Fruit fly (Drosophila melanogaster) whole organism, prepupa: ENCODE results near the gene Bub1.

ENCODE experiments used
- CG10631 ChIP-seq: fragments of 200-800 bp; sonication (Bioruptor generic); optimal IDR thresholded peaks from 2 replicates; lab custom pipeline; 2016; ENCODE audit warnings: missing biosample characterization, missing genetic modification characterization
- CG11294 ChIP-seq: fragments of 200-800 bp; sonication (Bioruptor generic); IDR thresholded peaks from 2 replicates; pipeline ENCODE4 v1.3.6; 2022; ENCODE audit warnings: missing biosample characterization, missing genetic modification characterization
- CG11762 ChIP-seq: fragments of 200-800 bp; sonication (Bioruptor generic); optimal IDR thresholded peaks from 3 replicates; lab custom pipeline; 2016; ENCODE audit warnings: missing biosample characterization, missing genetic modification characterization; ENCODE audit not compliant: insufficient read depth
- CG15336 ChIP-seq: fragments of 200-800 bp; sonication (Bioruptor generic); IDR thresholded peaks from 2 replicates; pipeline ENCODE4 v1.3.6; 2022; ENCODE audit warnings: missing biosample characterization, missing genetic modification characterization
- CG16779 ChIP-seq: fragments of 200-800 bp; sonication (Bioruptor generic); optimal IDR thresholded peaks from 3 replicates; lab custom pipeline; 2017; ENCODE audit warnings: missing biosample characterization, mild to moderate bottlenecking, missing genetic modification characterization
- CG3032 ChIP-seq: fragments of 200-800 bp; optimal IDR thresholded peaks from 2 replicates; lab custom pipeline; 2019; ENCODE audit warnings: missing biosample characterization, mild to moderate bottlenecking, missing genetic modification characterization, moderate library complexity
- CG31627 ChIP-seq: fragments of 200-800 bp; sonication (Bioruptor generic); optimal IDR thresholded peaks from 3 replicates; lab custom pipeline; 2016; ENCODE audit warnings: missing biosample characterization, missing genetic modification characterization
- CG32006 ChIP-seq: fragments of 200-800 bp; sonication (Bioruptor generic); optimal IDR thresholded peaks from 3 replicates; lab custom pipeline; 2017; ENCODE audit warnings: missing biosample characterization, mild to moderate bottlenecking, missing genetic modification characterization
- CG3919 ChIP-seq: fragments of 200-800 bp; sonication (Bioruptor generic); optimal IDR thresholded peaks from 3 replicates; lab custom pipeline; 2016; ENCODE audit warnings: missing biosample characterization, missing genetic modification characterization
- CG4318 ChIP-seq: fragments of 200-800 bp; sonication (Bioruptor generic); optimal IDR thresholded peaks from 3 replicates; lab custom pipeline; 2017; ENCODE audit warnings: missing biosample characterization, mild to moderate bottlenecking, missing genetic modification characterization
- CG6163 ChIP-seq: fragments of 200-800 bp; sonication (Bioruptor generic); IDR thresholded peaks from 3 replicates; pipeline ENCODE4 v1.3.6; 2022; ENCODE audit warnings: missing biosample characterization, missing genetic modification characterization
- CG6276 ChIP-seq: fragments of 200-800 bp; sonication (Bioruptor generic); optimal IDR thresholded peaks from 2 replicates; lab custom pipeline; 2017; ENCODE audit warnings: missing biosample characterization, mild to moderate bottlenecking, missing genetic modification characterization
- CG6808 ChIP-seq: fragments of 200-800 bp; sonication (Bioruptor generic); optimal IDR thresholded peaks from 3 replicates; lab custom pipeline; 2017; ENCODE audit warnings: missing biosample characterization, missing genetic modification characterization, mild to moderate bottlenecking, moderate library complexity, missing genetic modification reagents
- CG7368 ChIP-seq: fragments of 200-800 bp; sonication (Bioruptor generic); optimal IDR thresholded peaks from 3 replicates; lab custom pipeline; 2016; ENCODE audit warnings: missing biosample characterization, missing genetic modification characterization
- CG8119 ChIP-seq: fragments of 200-800 bp; sonication (Bioruptor generic); IDR thresholded peaks from 3 replicates; pipeline ENCODE4 v1.3.6; 2022; ENCODE audit warnings: missing biosample characterization, missing genetic modification characterization
- CG8319 ChIP-seq: fragments of 200-800 bp; sonication (Bioruptor generic); optimal IDR thresholded peaks from 3 replicates; lab custom pipeline; 2016; ENCODE audit warnings: missing biosample characterization, missing genetic modification characterization
- CG9139 ChIP-seq: fragments of 200-800 bp; sonication (Bioruptor generic); optimal IDR thresholded peaks from 3 replicates; lab custom pipeline; 2017; ENCODE audit warnings: missing biosample characterization, mild to moderate bottlenecking, missing genetic modification characterization
- Eip75B ChIP-seq: fragments of 200-800 bp; sonication (Bioruptor generic); optimal IDR thresholded peaks from 3 replicates; lab custom pipeline; 2016; ENCODE audit warnings: missing biosample characterization, missing genetic modification characterization
- Eip78C ChIP-seq: fragments of 200-800 bp; sonication (Bioruptor generic); peaks from one replicate; lab custom pipeline; 2016; ENCODE audit warnings: missing biosample characterization, missing genetic modification characterization
- Eip93F ChIP-seq: fragments of 200-800 bp; sonication (Bioruptor generic); optimal IDR thresholded peaks from 2 replicates; lab custom pipeline; 2016; ENCODE audit warnings: missing biosample characterization, mild to moderate bottlenecking, missing genetic modification characterization
- Ets21C ChIP-seq: fragments of 200-800 bp; sonication (Bioruptor generic); optimal IDR thresholded peaks from 3 replicates; lab custom pipeline; 2016; ENCODE audit warnings: missing biosample characterization, missing genetic modification characterization
- Ets96B ChIP-seq: fragments of 200-800 bp; optimal IDR thresholded peaks from 2 replicates; lab custom pipeline; 2019; ENCODE audit warnings: missing biosample characterization, mild to moderate bottlenecking, missing genetic modification characterization, moderate library complexity
- Gug ChIP-seq: fragments of 200-800 bp; sonication (Bioruptor generic); IDR thresholded peaks from 2 replicates; pipeline ENCODE4 v1.3.6; 2022; ENCODE audit warnings: missing biosample characterization, missing genetic modification characterization
- Hr38 ChIP-seq: sonication (Bioruptor generic); optimal IDR thresholded peaks from 2 replicates; lab custom pipeline; 2016; ENCODE audit warnings: missing biosample characterization, missing genetic modification characterization
- Hr4 ChIP-seq: fragments of 200-800 bp; sonication (Bioruptor generic); optimal IDR thresholded peaks from 3 replicates; lab custom pipeline; 2016; ENCODE audit warnings: missing biosample characterization, missing genetic modification characterization
- Met ChIP-seq: fragments of 200-800 bp; sonication (Bioruptor generic); optimal IDR thresholded peaks from 3 replicates; lab custom pipeline; 2016; ENCODE audit warnings: missing biosample characterization, missing genetic modification characterization
- Sox102F ChIP-seq: fragments of 200-800 bp; sonication (Bioruptor generic); optimal IDR thresholded peaks from 2 replicates; lab custom pipeline; 2016; ENCODE audit warnings: missing biosample characterization, mild to moderate bottlenecking, missing genetic modification characterization
- Sox14 ChIP-seq: fragments of 200-800 bp; sonication (Bioruptor generic); optimal IDR thresholded peaks from 3 replicates; lab custom pipeline; 2016; ENCODE audit warnings: missing biosample characterization, missing genetic modification characterization
- achi ChIP-seq: fragments of 200-800 bp; sonication (Bioruptor generic); optimal IDR thresholded peaks from 3 replicates; lab custom pipeline; 2016; ENCODE audit warnings: missing biosample characterization, missing genetic modification characterization
- acj6 ChIP-seq: fragments of 200-800 bp; sonication (Bioruptor generic); optimal IDR thresholded peaks from 3 replicates; lab custom pipeline; 2016; ENCODE audit warnings: missing biosample characterization, missing genetic modification characterization
- cyc ChIP-seq: fragments of 200-800 bp; sonication (Bioruptor generic); optimal IDR thresholded peaks from 3 replicates; lab custom pipeline; 2016; ENCODE audit warnings: missing biosample characterization, missing genetic modification characterization
- dac ChIP-seq: fragments of 200-800 bp; sonication (Bioruptor generic); optimal IDR thresholded peaks from 2 replicates; lab custom pipeline; 2017; ENCODE audit warnings: missing biosample characterization, mild to moderate bottlenecking, missing genetic modification characterization
- dsx ChIP-seq: fragments of 200-800 bp; optimal IDR thresholded peaks from 3 replicates; lab custom pipeline; 2019; ENCODE audit warnings: missing biosample characterization, mild to moderate bottlenecking, missing genetic modification characterization, moderate library complexity; ENCODE audit not compliant: poor library complexity, severe bottlenecking
- eg ChIP-seq: fragments of 200-800 bp; sonication (Bioruptor generic); IDR thresholded peaks from 3 replicates; pipeline ENCODE4 v1.3.6; 2022; ENCODE audit warnings: missing biosample characterization, missing genetic modification characterization
- esn ChIP-seq: fragments of 200-800 bp; sonication (Bioruptor generic); optimal IDR thresholded peaks from 2 replicates; lab custom pipeline; 2016; ENCODE audit warnings: missing biosample characterization, mild to moderate bottlenecking, missing genetic modification characterization, moderate library complexity
- fd59A ChIP-seq: fragments of 200-800 bp; sonication (Bioruptor generic); optimal IDR thresholded peaks from 2 replicates; lab custom pipeline; 2017; ENCODE audit warnings: missing biosample characterization, mild to moderate bottlenecking, missing genetic modification characterization, missing genetic modification reagents
- fd85E ChIP-seq: fragments of 200-800 bp; sonication (Bioruptor generic); optimal IDR thresholded peaks from 3 replicates; lab custom pipeline; 2016; ENCODE audit warnings: missing biosample characterization, missing genetic modification characterization
- fkh ChIP-seq: fragments of 200-800 bp; sonication (Bioruptor generic); optimal IDR thresholded peaks from 3 replicates; lab custom pipeline; 2017; ENCODE audit warnings: missing biosample characterization, mild to moderate bottlenecking, missing genetic modification characterization, moderate library complexity
- lz ChIP-seq: fragments of 200-800 bp; sonication (Bioruptor generic); optimal IDR thresholded peaks from 3 replicates; lab custom pipeline; 2016; ENCODE audit warnings: missing biosample characterization, missing genetic modification characterization
- net ChIP-seq: fragments of 200-800 bp; sonication (Bioruptor generic); optimal IDR thresholded peaks from 3 replicates; lab custom pipeline; 2016; ENCODE audit warnings: missing biosample characterization, missing genetic modification characterization
- salr ChIP-seq, 2 experiments: fragments of 200-800 bp; sonication (Bioruptor generic); optimal IDR thresholded peaks; 3 replicates each; lab custom pipeline; 2016 to 2018; ENCODE audit warnings: missing biosample characterization in 2 of 2, missing genetic modification characterization in 2 of 2, mild to moderate bottlenecking in 1 of 2
- spab ChIP-seq: fragments of 200-800 bp; sonication (Bioruptor generic); optimal IDR thresholded peaks from 2 replicates; lab custom pipeline; 2017; ENCODE audit warnings: missing biosample characterization, mild to moderate bottlenecking, missing genetic modification characterization, missing genetic modification reagents
- topi ChIP-seq: fragments of 200-800 bp; sonication (Bioruptor generic); optimal IDR thresholded peaks from 3 replicates; lab custom pipeline; 2016; ENCODE audit warnings: missing biosample characterization, missing genetic modification characterization
- vri ChIP-seq: fragments of 200-800 bp; sonication (Bioruptor generic); optimal IDR thresholded peaks from 3 replicates; lab custom pipeline; 2016; ENCODE audit warnings: missing biosample characterization, mild to moderate bottlenecking, missing genetic modification characterization

The Bub1 gene

dm6 chr2L:5292977-5293513 is 14.4 kb downstream of the Bub1 start (continued):
- TF ChIP-seq fd85E (GFP tag; lab: Kevin White, UChicago) (peak; percentile 86), topi (GFP tag; lab: Kevin White, UChicago) (peak; percentile 95), eg (GFP tag; lab: Robert Waterston, UW) (peak; percentile 92), cyc (GFP tag; lab: Kevin White, UChicago) (peak; percentile 91), net (GFP tag; lab: Kevin White, UChicago) (peak; percentile 96), CG3919 (GFP tag; lab: Kevin White, UChicago) (peak; percentile 95), CG4318 (GFP tag; lab: Kevin White, UChicago) (peak; percentile 80), lz (GFP tag; lab: Kevin White, UChicago) (peak; percentile 96), achi (peak; percentile 94), CG6276 (peak; percentile 85), Gug (GFP tag; lab: Robert Waterston, UW) (peak; percentile 78), CG8119 (GFP tag; lab: Robert Waterston, UW) (peak; percentile 94), vri (no peak), dsx (GFP tag; lab: Kevin White, UChicago) (peak; percentile 95), Met (GFP tag; lab: Kevin White, UChicago) (peak; percentile 97), CG8319 (GFP tag; lab: Kevin White, UChicago) (peak; percentile 85), CG3032 (tag; lab: Kevin White, UChicago) (peak; percentile 97), Ets96B (peak; percentile 99), Sox102F (GFP tag; lab: Kevin White, UChicago) (peak; percentile 96), spab (peak; percentile 93), CG9139 (GFP tag; lab: Kevin White, UChicago) (peak; percentile 95), CG11762 (GFP tag; lab: Kevin White, UChicago) (peak; percentile 91), CG16779 (tag; lab: Kevin White, UChicago) (peak; percentile 94)

- peak; percentile 66 for TF ChIP-seq Sox102F (GFP tag; lab: Kevin White, UChicago)
- TF ChIP-seq dac, result no peak
- peak; percentile 73 for TF ChIP-seq dsx (GFP tag; lab: Kevin White, UChicago)
- TF ChIP-seq Ets21C (GFP tag; lab: Kevin White, UChicago), result no peak
- peak; percentile 17 for TF ChIP-seq CG8319 (GFP tag; lab: Kevin White, UChicago)
- TF ChIP-seq eg (GFP tag; lab: Robert Waterston, UW), result peak; percentile 5; the same call in 1 of the 3 replicates
- no peak for TF ChIP-seq Hr4 (GFP tag; lab: Kevin White, UChicago)
- no peak for TF ChIP-seq spab
- TF ChIP-seq CG11762 (GFP tag; lab: Kevin White, UChicago), result no peak
- TF ChIP-seq acj6, result no peak
- TF ChIP-seq net (GFP tag; lab: Kevin White, UChicago), result no peak
- TF ChIP-seq lz (GFP tag; lab: Kevin White, UChicago), result no peak
- no peak for TF ChIP-seq CG7368 (GFP tag; lab: Kevin White, UChicago)
- peak; percentile 10 for TF ChIP-seq Met (GFP tag; lab: Kevin White, UChicago)
- TF ChIP-seq CG32006 (GFP tag; lab: Kevin White, UChicago), result no peak
- TF ChIP-seq CG6276, result no peak
- TF ChIP-seq CG11294, result no peak
- peak; percentile 99 for TF ChIP-seq Sox14 (GFP tag; lab: Kevin White, UChicago)
- peak; percentile 31; the same call in 1 of the 3 replicates for TF ChIP-seq CG6163
- TF ChIP-seq CG10631 (GFP tag; lab: Kevin White, UChicago), result no peak
- TF ChIP-seq Eip93F (GFP tag; lab: Kevin White, UChicago), result peak; percentile 41
- TF ChIP-seq CG15336 (GFP tag; lab: Robert Waterston, UW), result no peak
- TF ChIP-seq fd85E (GFP tag; lab: Kevin White, UChicago), result no peak
- TF ChIP-seq Ets96B, result no peak
- TF ChIP-seq vri, result no peak
- no peak for TF ChIP-seq fkh (GFP tag; lab: Kevin White, UChicago)
- TF ChIP-seq fd59A (GFP tag; lab: Kevin White, UChicago), result no peak
- no peak for TF ChIP-seq CG31627 (GFP tag; lab: Kevin White, UChicago)
- no peak for TF ChIP-seq topi (GFP tag; lab: Kevin White, UChicago)
- TF ChIP-seq Eip75B (GFP tag; lab: Kevin White, UChicago), result peak; percentile 76
- TF ChIP-seq salr (GFP tag; optimal IDR thresholded peaks at IDR 0.05; lab: Kevin White, UChicago), result peak in 1 of 2 experiments; percentile 11
- peak; percentile 81 for TF ChIP-seq Eip78C (GFP tag; lab: Kevin White, UChicago)
- TF ChIP-seq CG8119 (GFP tag; lab: Robert Waterston, UW), result no peak
- TF ChIP-seq esn, result no peak
- TF ChIP-seq CG3919 (GFP tag; lab: Kevin White, UChicago), result peak; percentile 34
- TF ChIP-seq CG4318 (GFP tag; lab: Kevin White, UChicago), result no peak
- TF ChIP-seq CG6808 (GFP tag; lab: Kevin White, UChicago), result peak; percentile 41
- no peak for TF ChIP-seq Hr38
These were observed 16.0 kb downstream of the Bub1 start for dm6 chr2L:5294392-5295244.
